Worm (Caenorhabditis elegans) whole organism, L1 larva: Measurements from ENCODE around the gene Y38E10A.9.

Experiments
- C34B4.2 ChIP-seq: sonication (generic microtip); optimal IDR thresholded peaks from 2 replicates; lab custom pipeline; 2017; ENCODE audit warnings: mild to moderate bottlenecking, missing genetic modification characterization, missing compliant biosample characterization
- F16B12.6 ChIP-seq: fragments of 150-350 bp; optimal IDR thresholded peaks from 2 replicates; lab custom pipeline; 2014; ENCODE audit warnings: missing biosample characterization, missing genetic modification characterization
- Y116A8C.19 ChIP-seq: sonication (generic microtip); optimal IDR thresholded peaks from 2 replicates; lab custom pipeline; 2016; ENCODE audit warnings: missing compliant biosample characterization, missing genetic modification characterization, borderline replicate concordance
- aha-1 ChIP-seq: fragments of 150-350 bp; optimal IDR thresholded peaks from 2 replicates; lab custom pipeline; 2014; ENCODE audit warnings: missing biosample characterization, missing genetic modification characterization
- blmp-1 ChIP-seq: fragments of 150-350 bp; optimal IDR thresholded peaks from 2 replicates; lab custom pipeline; 2014; ENCODE audit warnings: missing biosample characterization, missing genetic modification characterization
- ceh-82 ChIP-seq, 3 experiments: fragments of 150-350 bp in 1 of 3; sonication (generic microtip) in 2 of 3; optimal IDR thresholded peaks; 2 replicates each; lab custom pipeline; 2014 to 2017; ENCODE audit warnings: missing biosample characterization in 3 of 3, missing genetic modification characterization in 3 of 3
- ceh-88 ChIP-seq: fragments of 200-800 bp; sonication (Bioruptor generic); IDR thresholded peaks from 2 replicates; pipeline ENCODE4 v1.3.6; 2022; ENCODE audit warnings: missing genetic modification characterization, missing compliant biosample characterization
- ceh-90 ChIP-seq: sonication (generic microtip); optimal IDR thresholded peaks from 2 replicates; lab custom pipeline; 2016; ENCODE audit warnings: missing genetic modification characterization, missing compliant biosample characterization
- ces-1 ChIP-seq: fragments of 150-350 bp; optimal IDR thresholded peaks from 2 replicates; lab custom pipeline; 2014; ENCODE audit warnings: missing biosample characterization, missing genetic modification reagents, missing genetic modification characterization
- dpl-1 ChIP-seq, 3 experiments: fragments of 150-350 bp in 2 of 3; sonication (generic microtip) in 1 of 3; optimal IDR thresholded peaks; 2 replicates each; lab custom pipeline; 2014 to 2017; ENCODE audit warnings: missing biosample characterization in 3 of 3, missing genetic modification characterization in 3 of 3, missing genetic modification reagents in 3 of 3
- efl-1 ChIP-seq, 4 experiments: fragments of 150-350 bp; optimal IDR thresholded peaks in 3 of 4; peaks in 1 of 4; 1 replicate in 1 of 4; 2 replicates in 3 of 4; lab custom pipeline; 2014; ENCODE audit warnings: missing biosample characterization in 2 of 4, missing genetic modification characterization in 2 of 4, missing genetic modification reagents in 2 of 4
- efl-3 ChIP-seq: fragments of 200-800 bp; sonication (Bioruptor generic); optimal IDR thresholded peaks from 2 replicates; lab custom pipeline; 2018; ENCODE audit warnings: mild to moderate bottlenecking, missing genetic modification characterization, missing compliant biosample characterization
- egl-27 ChIP-seq, 2 experiments: fragments of 150-350 bp in 1 of 2; sonication (generic microtip); optimal IDR thresholded peaks; 3 replicates each; lab custom pipeline; 2017 to 2018; ENCODE audit warnings: missing biosample characterization in 2 of 2, missing genetic modification characterization in 2 of 2, missing genetic modification reagents in 2 of 2
- elt-2 ChIP-seq: sonication (generic microtip); optimal IDR thresholded peaks from 2 replicates; lab custom pipeline; 2016; ENCODE audit warnings: missing genetic modification characterization, mild to moderate bottlenecking, inconsistent platforms, missing compliant biosample characterization, missing genetic modification reagents
- fkh-10 ChIP-seq: sonication (generic microtip); optimal IDR thresholded peaks from 2 replicates; lab custom pipeline; 2017; ENCODE audit warnings: missing biosample characterization, missing genetic modification reagents, missing genetic modification characterization
- fkh-4 ChIP-seq: sonication (generic microtip); optimal IDR thresholded peaks from 2 replicates; lab custom pipeline; 2016; ENCODE audit warnings: missing compliant biosample characterization, missing genetic modification characterization, borderline replicate concordance
- fkh-8 ChIP-seq: sonication (generic microtip); optimal IDR thresholded peaks from 2 replicates; lab custom pipeline; 2016; ENCODE audit warnings: mild to moderate bottlenecking, missing genetic modification characterization, missing compliant biosample characterization
- fos-1 ChIP-seq: fragments of 150-350 bp; optimal IDR thresholded peaks from 2 replicates; lab custom pipeline; 2014; ENCODE audit warnings: missing biosample characterization, missing genetic modification characterization
- grh-1 ChIP-seq: fragments of 200-800 bp; sonication (Bioruptor generic); IDR thresholded peaks from 2 replicates; pipeline ENCODE4 v1.3.6; 2022; ENCODE audit warnings: missing genetic modification reagents, missing genetic modification characterization, missing compliant biosample characterization
- hlh-4 ChIP-seq: sonication (generic microtip); optimal IDR thresholded peaks from 2 replicates; lab custom pipeline; 2016; ENCODE audit warnings: mild to moderate bottlenecking, missing genetic modification characterization, missing compliant biosample characterization
- hpl-2 ChIP-seq: fragments of 150-350 bp; optimal IDR thresholded peaks from 2 replicates; lab custom pipeline; 2014; ENCODE audit warnings: missing biosample characterization, missing genetic modification reagents, missing genetic modification characterization
- isw-1 ChIP-seq: fragments of 200-800 bp; sonication (Bioruptor generic); IDR thresholded peaks from 2 replicates; pipeline ENCODE4 v1.3.6; 2022; ENCODE audit warnings: missing genetic modification characterization, missing compliant biosample characterization
- lin-14 ChIP-seq: fragments of 200-800 bp; sonication (Bioruptor generic); optimal IDR thresholded peaks from 2 replicates; lab custom pipeline; 2018; ENCODE audit warnings: mild to moderate bottlenecking, missing genetic modification characterization, moderate library complexity, missing compliant biosample characterization
- lin-15B ChIP-seq: fragments of 150-350 bp; sonication (generic microtip); optimal IDR thresholded peaks from 3 replicates; lab custom pipeline; 2014; ENCODE audit warnings: missing biosample characterization, missing genetic modification characterization
- mef-2 ChIP-seq: fragments of 150-350 bp; optimal IDR thresholded peaks from 2 replicates; lab custom pipeline; 2014; ENCODE audit warnings: missing biosample characterization, missing genetic modification characterization
- nhr-11 ChIP-seq: fragments of 150-350 bp; optimal IDR thresholded peaks from 2 replicates; lab custom pipeline; 2014; ENCODE audit warnings: missing biosample characterization, missing genetic modification characterization
- nhr-19 ChIP-seq: fragments of 200-800 bp; sonication (Bioruptor generic); conservative IDR thresholded peaks from 2 replicates; pipeline ENCODE4 v1.3.6; 2022; ENCODE audit warnings: missing genetic modification characterization, missing compliant biosample characterization
- nhr-71 ChIP-seq: sonication (generic microtip); optimal IDR thresholded peaks from 2 replicates; lab custom pipeline; 2016; ENCODE audit warnings: mild to moderate bottlenecking, missing genetic modification characterization, moderate library complexity, missing compliant biosample characterization
- nhr-76 ChIP-seq: sonication (generic microtip); optimal IDR thresholded peaks from 2 replicates; lab custom pipeline; 2017; ENCODE audit warnings: missing biosample characterization, missing genetic modification characterization
- nhr-77 ChIP-seq: fragments of 150-350 bp; optimal IDR thresholded peaks from 2 replicates; lab custom pipeline; 2014; ENCODE audit warnings: missing biosample characterization, missing genetic modification characterization
- nhr-84 ChIP-seq: sonication (generic microtip); optimal IDR thresholded peaks from 2 replicates; lab custom pipeline; 2017; ENCODE audit warnings: missing biosample characterization, missing genetic modification characterization
- nhr-85 ChIP-seq: sonication (generic microtip); peaks from one replicate; lab custom pipeline; 2016; ENCODE audit warnings: missing genetic modification characterization, inconsistent platforms, missing compliant biosample characterization
- pax-3 ChIP-seq: fragments of 200-800 bp; sonication (Bioruptor generic); optimal IDR thresholded peaks from 2 replicates; lab custom pipeline; 2018; ENCODE audit warnings: mild to moderate bottlenecking, missing genetic modification characterization, moderate library complexity, missing compliant biosample characterization
- skn-1 ChIP-seq: fragments of 150-350 bp; optimal IDR thresholded peaks from 2 replicates; lab custom pipeline; 2014; ENCODE audit warnings: missing biosample characterization, missing genetic modification characterization
- snu-23 ChIP-seq: sonication (generic microtip); optimal IDR thresholded peaks from 2 replicates; lab custom pipeline; 2016; ENCODE audit warnings: missing genetic modification characterization, missing compliant biosample characterization
- sup-37 ChIP-seq: fragments of 200-800 bp; sonication (Bioruptor generic); optimal IDR thresholded peaks from 2 replicates; lab custom pipeline; 2018; ENCODE audit warnings: mild to moderate bottlenecking, missing genetic modification characterization, missing compliant biosample characterization
- swsn-7 ChIP-seq: sonication (generic microtip); optimal IDR thresholded peaks from 2 replicates; lab custom pipeline; 2016; ENCODE audit warnings: missing genetic modification characterization, missing compliant biosample characterization
- vab-15 ChIP-seq: sonication (generic microtip); optimal IDR thresholded peaks from 2 replicates; lab custom pipeline; 2017; ENCODE audit warnings: missing genotype, mild to moderate bottlenecking, missing genetic modification characterization, missing compliant biosample characterization
- xbp-1 ChIP-seq: sonication (generic microtip); optimal IDR thresholded peaks from 2 replicates; lab custom pipeline; 2016; ENCODE audit warnings: missing genetic modification characterization, missing compliant biosample characterization
- zag-1 ChIP-seq: fragments of 150-350 bp; optimal IDR thresholded peaks from 2 replicates; lab custom pipeline; 2014; ENCODE audit warnings: missing biosample characterization, missing genetic modification characterization
- ztf-11 ChIP-seq, 2 experiments: sonication (generic microtip); optimal IDR thresholded peaks; 2 replicates each; lab custom pipeline; 2016 to 2017; ENCODE audit warnings: missing genetic modification characterization in 2 of 2, missing biosample characterization in 1 of 2, missing compliant biosample characterization in 1 of 2
- ztf-4 ChIP-seq: fragments of 150-350 bp; optimal IDR thresholded peaks from 2 replicates; lab custom pipeline; 2014; ENCODE audit warnings: missing biosample characterization, missing genetic modification characterization

The Y38E10A.9 gene

DNA sequence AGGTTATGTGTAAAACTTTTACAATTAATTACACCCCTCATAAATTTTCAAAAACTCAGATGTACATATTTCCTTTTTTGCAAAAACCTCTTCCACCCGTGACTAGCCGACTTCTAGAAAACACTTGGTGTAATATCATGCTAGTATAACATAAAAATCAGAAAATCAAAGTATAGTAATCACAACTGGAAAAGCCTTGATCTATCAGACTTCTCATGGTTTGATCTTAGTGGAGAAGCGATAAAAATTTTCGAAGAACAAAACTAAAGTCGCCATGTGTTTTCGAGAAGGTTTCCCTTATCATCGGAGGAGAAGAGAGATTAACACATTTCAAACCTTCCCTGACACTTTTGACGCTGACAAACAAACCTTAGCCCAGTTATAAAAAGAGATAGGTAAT is 19.8 kb downstream of the Y38E10A.9 start, which contains the start of gene nspe-5 (continued):
- no peak for TF ChIP-seq ceh-88
- TF ChIP-seq vab-15 (tag; lab: Kevin White, UChicago), result no peak
- no peak for TF ChIP-seq efl-3 (GFP tag; lab: Kevin White, UChicago)
- TF ChIP-seq snu-23, result peak; percentile 10
- no peak for TF ChIP-seq pax-3 (tag; lab: Kevin White, UChicago)
- no peak for TF ChIP-seq fkh-8

DNA sequence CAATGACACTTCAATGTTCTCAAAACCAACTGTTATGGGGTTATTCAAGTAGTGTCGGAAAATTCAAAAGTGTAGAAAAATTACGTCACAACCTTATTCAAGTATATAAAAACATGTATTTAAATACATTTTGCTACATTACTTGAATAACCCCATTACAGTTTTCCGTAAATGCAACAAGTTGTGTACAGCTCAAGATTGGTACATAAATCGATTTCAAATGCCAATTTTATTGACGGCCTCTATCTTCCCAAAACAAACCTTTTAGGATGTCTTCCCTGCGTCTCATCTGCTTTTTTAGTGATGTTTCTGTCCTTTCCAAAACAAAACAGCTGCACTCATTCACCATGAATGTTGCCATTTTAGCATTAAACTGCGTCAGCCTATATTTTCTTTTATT is 20.6 kb downstream of the Y38E10A.9 start, which contains the start of gene Y38E10A.28:
Gene Y38E10A.28 (plus strand): TSS at position 301 of the 400 bp plus-strand sequence.
- TF ChIP-seq ztf-11 (tag; optimal IDR thresholded peaks at IDR 0.05; lab: Kevin White, UChicago) (no peak), fkh-10 (GFP tag; lab: Kevin White, UChicago) (no peak), hlh-4 (tag; lab: Kevin White, UChicago) (no peak), nhr-76 (no peak), skn-1 (tag; lab: Kevin White, UChicago) (no peak), fkh-4 (tag; lab: Kevin White, UChicago) (no peak), ces-1 (GFP tag; lab: Kevin White, UChicago) (no peak), efl-3 (GFP tag; lab: Kevin White, UChicago) (no peak), C34B4.2 (tag; lab: Kevin White, UChicago) (no peak), ceh-90 (tag; lab: Kevin White, UChicago) (no peak), swsn-7 (no peak), nhr-71 (tag; lab: Kevin White, UChicago) (no peak), snu-23 (no peak), ztf-4 (tag; lab: Kevin White, UChicago) (no peak), isw-1 (GFP tag; lab: Robert Waterston, UW) (no peak), grh-1 (GFP tag; lab: Robert Waterston, UW) (no peak)

- no peak for TF ChIP-seq zag-1 (tag; lab: Kevin White, UChicago)
- no peak for TF ChIP-seq hpl-2
- no peak for TF ChIP-seq fos-1 (tag; lab: Kevin White, UChicago)
- no peak for TF ChIP-seq C34B4.2 (tag; lab: Kevin White, UChicago)
- peak; percentile 53 for TF ChIP-seq nhr-85 (tag; lab: Kevin White, UChicago)
- no peak for TF ChIP-seq F16B12.6 (tag; lab: Kevin White, UChicago)
- TF ChIP-seq lin-14 (GFP tag; lab: Kevin White, UChicago), result no peak
- no peak for TF ChIP-seq swsn-7
- no peak for TF ChIP-seq efl-1 (optimal IDR thresholded peaks at IDR 0.05; lab: Kevin White, UChicago)
- peak in 1 of 2 experiments; percentile 18 for TF ChIP-seq efl-1 (GFP tag; optimal IDR thresholded peaks at IDR 0.05 in 1 of 2; lab: Kevin White, UChicago)
These were observed 22.1 kb downstream of the Y38E10A.9 start, which contains the start of gene Y38E10A.34 for ce11 chrII:12630888-12631287. TSS of gene Y38E10A.34 (plus strand) at chrII:12631188.

ce11 chrII:12634749-12635318 is 26.1 kb downstream of the Y38E10A.9 start, which contains the start of gene Y38E10A.17:
TSS of gene Y38E10A.17 (minus strand) at chrII:12634799.
- TF ChIP-seq nhr-85 (tag; lab: Kevin White, UChicago) (peak; percentile 67), elt-2 (no peak), mef-2 (tag; lab: Kevin White, UChicago) (no peak)
- TF ChIP-seq, all 84 proteins: peak for 1

DNA sequence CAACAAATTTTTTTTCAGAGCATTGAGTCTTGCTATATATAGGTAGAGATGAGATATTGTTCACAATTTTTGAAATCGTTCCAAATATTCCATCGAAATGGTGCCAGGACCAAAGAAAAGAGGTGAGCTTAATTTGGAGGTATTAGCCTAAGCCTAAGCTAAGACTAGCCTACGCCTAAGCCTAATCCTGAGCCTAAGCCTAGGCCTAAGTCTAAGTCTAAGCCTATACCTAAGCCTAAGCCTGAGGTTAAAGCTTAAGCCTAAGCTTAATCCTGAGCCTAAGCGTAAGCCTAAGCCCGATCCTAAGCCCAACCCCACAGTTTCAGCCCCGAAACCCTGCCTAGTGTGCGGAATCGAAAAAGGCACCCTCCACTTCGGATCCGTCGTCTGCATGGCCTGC is 27.8 kb downstream of the Y38E10A.9 start, which contains the start of gene nhr-234:
Gene nhr-234 (plus strand): TSS at position 77 of the 400 bp plus-strand sequence.
- TF ChIP-seq aha-1, result no peak
- TF ChIP-seq egl-27 (tag; optimal IDR thresholded peaks at IDR 0.05; lab: Kevin White, UChicago), result no peak
- no peak for TF ChIP-seq nhr-19 (GFP tag; lab: Robert Waterston, UW)
- no peak for TF ChIP-seq nhr-84 (tag; lab: Kevin White, UChicago)
- no peak for TF ChIP-seq swsn-7
- TF ChIP-seq ztf-4 (tag; lab: Kevin White, UChicago), result no peak
- TF ChIP-seq nhr-71 (tag; lab: Kevin White, UChicago), result no peak
- no peak for TF ChIP-seq nhr-77
- no peak for TF ChIP-seq Y116A8C.19 (tag; lab: Kevin White, UChicago)
- TF ChIP-seq xbp-1 (tag; lab: Kevin White, UChicago), result no peak
- TF ChIP-seq sup-37, result no peak
- TF ChIP-seq nhr-11, result no peak
- TF ChIP-seq dpl-1 (GFP tag; optimal IDR thresholded peaks at IDR 0.05; lab: Kevin White, UChicago), result no peak
- no peak for TF ChIP-seq ceh-90 (tag; lab: Kevin White, UChicago)
- no peak for TF ChIP-seq blmp-1 (tag; lab: Kevin White, UChicago)
- no peak for TF ChIP-seq nhr-76
- TF ChIP-seq efl-1 (optimal IDR thresholded peaks at IDR 0.05; lab: Kevin White, UChicago), result no peak
- no peak for TF ChIP-seq efl-1 (GFP tag; optimal IDR thresholded peaks at IDR 0.05 in 1 of 2; lab: Kevin White, UChicago)
- TF ChIP-seq ceh-82 (tag; optimal IDR thresholded peaks at IDR 0.05; lab: Kevin White, UChicago), result no peak
- no peak for TF ChIP-seq lin-15B (tag; lab: Kevin White, UChicago)
- no peak for TF ChIP-seq elt-2
